Worm (Caenorhabditis elegans): Measurements from ENCODE around the gene lgc-39.

lgc-39 gene

ce11 chrV:7150570-7150969, 24.7 kb upstream of the lgc-39 start, which contains the start of gene F10D2.8 (continued):
- TF ChIP-seq nhr-6 (tag; optimal IDR thresholded peaks at IDR 0.05) (no peak), egl-43 (GFP tag; IDR thresholded peaks at IDR 0.05) (no peak), F37D6.2 (tag; optimal IDR thresholded peaks at IDR 0.05) (no peak), ctbp-1 (GFP tag; IDR thresholded peaks at IDR 0.05) (no peak), zip-11 (GFP tag; IDR thresholded peaks at IDR 0.05) (no peak), php-3 (GFP tag; IDR thresholded peaks at IDR 0.05) (no peak), mxl-3 (GFP tag; optimal IDR thresholded peaks at IDR 0.05) (no peak), pha-4 (GFP tag; IDR thresholded peaks at IDR 0.05) (no peak), pha-4 (tag; optimal IDR thresholded peaks at IDR 0.05) (no peak), unc-39 (tag; optimal IDR thresholded peaks at IDR 0.05) (no peak), pqm-1 (tag; optimal IDR thresholded peaks at IDR 0.05) (peak; percentile 62), mep-1 (tag; optimal IDR thresholded peaks at IDR 0.05) (no peak), ceh-28 (tag; optimal IDR thresholded peaks at IDR 0.05) (no peak), nhr-41 (GFP tag; IDR thresholded peaks at IDR 0.05) (no peak), unc-130 (GFP tag; optimal IDR thresholded peaks at IDR 0.05) (no peak), nhr-77 (tag; optimal IDR thresholded peaks at IDR 0.05) (peak; percentile 26), ceh-20 (GFP tag; IDR thresholded peaks at IDR 0.05) (no peak)

ce11 chrV:7153046-7153445, 22.3 kb upstream of the lgc-39 start, which contains the start of gene fat-7:
fat-7 (minus strand) TSS chrV:7153146.
- TF ChIP-seq nhr-11 (tag; optimal IDR thresholded peaks at IDR 0.05), result no peak

- TF ChIP-seq spr-1 (tag; optimal IDR thresholded peaks at IDR 0.05), result no peak
- no peak for TF ChIP-seq nhr-10 (tag; optimal IDR thresholded peaks at IDR 0.05)
- TF ChIP-seq aha-1 (tag), result peak; percentile 68
- TF ChIP-seq mxl-3 (GFP tag; optimal IDR thresholded peaks at IDR 0.05), result no peak
These were observed 19.2 kb upstream of the lgc-39 start, which contains the start of gene F10D2.10 for ce11 chrV:7156079-7156478. F10D2.10 (minus strand) TSS chrV:7156179.

- TF ChIP-seq F44E2.7 (GFP tag; IDR thresholded peaks at IDR 0.05), result no peak
- TF ChIP-seq jun-1 (tag; optimal IDR thresholded peaks at IDR 0.05), result no peak
- TF ChIP-seq F37D6.2 (tag; optimal IDR thresholded peaks at IDR 0.05), result no peak
- TF ChIP-seq mdl-1 (tag; optimal IDR thresholded peaks at IDR 0.05), result no peak
- TF ChIP-seq zfp-3 (GFP tag; conservative IDR thresholded peaks at IDR 0.05), result no peak
- TF ChIP-seq Y105C5A.15 (GFP tag; IDR thresholded peaks at IDR 0.05), result no peak
- TF ChIP-seq spr-1 (tag; optimal IDR thresholded peaks at IDR 0.05), result no peak
- TF ChIP-seq nhr-77 (tag; optimal IDR thresholded peaks at IDR 0.05), result peak; percentile 28
- no peak for TF ChIP-seq lir-3 (tag; optimal IDR thresholded peaks at IDR 0.05)
- TF ChIP-seq skn-1 (tag; optimal IDR thresholded peaks at IDR 0.05), result no peak
- no peak for TF ChIP-seq daf-16 (GFP tag; optimal IDR thresholded peaks at IDR 0.05)
- peak; percentile 91 for TF ChIP-seq daf-16 (tag; optimal IDR thresholded peaks at IDR 0.05)
- no peak for TF ChIP-seq nhr-76 (tag; optimal IDR thresholded peaks at IDR 0.05)
- TF ChIP-seq nhr-237 (tag; optimal IDR thresholded peaks at IDR 0.05), result no peak
- no peak for TF ChIP-seq ceh-32 (tag; optimal IDR thresholded peaks at IDR 0.05; ENCODE audit: poor library complexity)
- TF ChIP-seq hlh-11 (tag; optimal IDR thresholded peaks at IDR 0.05), result peak; percentile 52
- peak; percentile 87 for TF ChIP-seq nhr-28 (tag; optimal IDR thresholded peaks at IDR 0.05)
- TF ChIP-seq mep-1 (tag; optimal IDR thresholded peaks at IDR 0.05), result no peak
- no peak for TF ChIP-seq ceh-44 (GFP tag; IDR thresholded peaks at IDR 0.05)
- TF ChIP-seq lsy-2 (tag; optimal IDR thresholded peaks at IDR 0.05), result no peak
- peak; percentile 1 for TF ChIP-seq hlh-30 (tag; optimal IDR thresholded peaks at IDR 0.05; ENCODE audit: insufficient read depth)
- TF ChIP-seq nhr-42 (GFP tag; IDR thresholded peaks at IDR 0.05), result no peak
- TF ChIP-seq ama-1 (optimal IDR thresholded peaks at IDR 0.05), result no peak
- no peak for TF ChIP-seq madf-5 (GFP tag; IDR thresholded peaks at IDR 0.05)
- TF ChIP-seq nhr-102 (tag; optimal IDR thresholded peaks at IDR 0.05), result peak; percentile 68
- TF ChIP-seq Y48G9A.11 (GFP tag; IDR thresholded peaks at IDR 0.05), result no peak
- TF ChIP-seq php-3 (GFP tag; IDR thresholded peaks at IDR 0.05), result 0 out of 2 replicates have a peak, but pooled peaks have one; percentile 47
- TF ChIP-seq ztf-7 (tag; optimal IDR thresholded peaks at IDR 0.05), result no peak
- TF ChIP-seq ceh-82 (tag; optimal IDR thresholded peaks at IDR 0.05), result no peak
- no peak for TF ChIP-seq daf-12 (tag; optimal IDR thresholded peaks at IDR 0.05)
- peak; percentile 70 for TF ChIP-seq dmd-6 (GFP tag; IDR thresholded peaks at IDR 0.05)
- TF ChIP-seq R02D3.7 (tag; optimal IDR thresholded peaks at IDR 0.05), result no peak
- no peak for TF ChIP-seq saeg-2 (GFP tag; IDR thresholded peaks at IDR 0.05)
These were observed 18.2 kb upstream of the lgc-39 start, which contains the start of gene ugt-39 for ce11 chrV:7157089-7157488. ugt-39 (plus strand) TSS chrV:7157142.

Measured in whole organism, L4 larva.